Fruit fly (Drosophila melanogaster): ENCODE results near the gene Lkr.
A peak's percentile ranks its signal among the peaks of the same experiment; 100 is the strongest.

Gene Lkr

dm6 chr3L:5511959-5512358 lies 17.2 kb downstream of the Lkr start (continued):
- TF ChIP-seq CG6765 (GFP tag; optimal IDR thresholded peaks at IDR 0.05), result peak; percentile 96
- peak; percentile 63; the same call in 2 of the 3 replicates for TF ChIP-seq B-H1 (GFP tag; IDR thresholded peaks at IDR 0.05)
- TF ChIP-seq grn (GFP tag; optimal IDR thresholded peaks at IDR 0.05), result peak; percentile 83
- TF ChIP-seq fd96Cb (tag; optimal IDR thresholded peaks at IDR 0.05), result peak; percentile 51
- peak; percentile 79 for TF ChIP-seq CG7372 (GFP tag; IDR thresholded peaks at IDR 0.05)
- TF ChIP-seq CG14050 (GFP tag; IDR thresholded peaks at IDR 0.05), result peak; percentile 75; the same call in 2 of the 3 replicates
- peak; percentile 85 for TF ChIP-seq CG10147 (GFP tag; optimal IDR thresholded peaks at IDR 0.05)
- TF ChIP-seq tup (GFP tag; optimal IDR thresholded peaks at IDR 0.05), result peak; percentile 42
- peak; percentile 87 for TF ChIP-seq oc (tag; optimal IDR thresholded peaks at IDR 0.05)
- TF ChIP-seq Tbp (GFP tag; optimal IDR thresholded peaks at IDR 0.05), result no peak
- TF ChIP-seq CG13624 (GFP tag; optimal IDR thresholded peaks at IDR 0.05), result peak; percentile 92
- TF ChIP-seq zen (tag; optimal IDR thresholded peaks at IDR 0.05), result no peak
- TF ChIP-seq CG17385 (GFP tag; optimal IDR thresholded peaks at IDR 0.05), result peak; percentile 84
- TF ChIP-seq CG2116 (GFP tag; optimal IDR thresholded peaks at IDR 0.05), result peak; percentile 81
- peak; percentile 78 for TF ChIP-seq YL-1 (GFP tag; optimal IDR thresholded peaks at IDR 0.05)
- TF ChIP-seq Ada2b (GFP tag; IDR thresholded peaks at IDR 0.05), result peak; percentile 80; the same call in 1 of the 2 replicates
- peak; percentile 81 for TF ChIP-seq CG9609 (GFP tag; optimal IDR thresholded peaks at IDR 0.05)
- peak; percentile 82 for TF ChIP-seq fu2 (GFP tag; optimal IDR thresholded peaks at IDR 0.05)
- TF ChIP-seq dm (GFP tag; optimal IDR thresholded peaks at IDR 0.05), result peak; percentile 83
- peak; percentile 69 for TF ChIP-seq CG5180 (GFP tag; optimal IDR thresholded peaks at IDR 0.05)
- no peak for TF ChIP-seq kni (GFP tag; optimal IDR thresholded peaks at IDR 0.05)
- peak in 1 of 2 experiments; percentile 70 for TF ChIP-seq insv (GFP tag; optimal IDR thresholded peaks at IDR 0.05)
- no peak for TF ChIP-seq CG8765 (GFP tag; IDR thresholded peaks at IDR 0.05)
- TF ChIP-seq sob (GFP tag; IDR thresholded peaks at IDR 0.05), result peak; percentile 92
- TF ChIP-seq CG3726 (GFP tag; IDR thresholded peaks at IDR 0.05), result peak; percentile 50; the same call in 1 of the 3 replicates
- peak; percentile 64 for TF ChIP-seq pros (GFP tag; optimal IDR thresholded peaks at IDR 0.05)
- TF ChIP-seq CG12236 (GFP tag; optimal IDR thresholded peaks at IDR 0.05), result peak; percentile 89
- no peak for TF ChIP-seq CG7357 (GFP tag; IDR thresholded peaks at IDR 0.05)
- peak; percentile 84; the same call in 1 of the 2 replicates for TF ChIP-seq HLH3B (GFP tag; IDR thresholded peaks at IDR 0.05)
- no peak for TF ChIP-seq CG10565 (GFP tag; optimal IDR thresholded peaks at IDR 0.05)
- TF ChIP-seq knrl (GFP tag; IDR thresholded peaks at IDR 0.05; ENCODE audit: partially characterized antibody), result peak; percentile 55; the same call in 2 of the 3 replicates
- peak; percentile 75 for TF ChIP-seq gsb-n (tag; optimal IDR thresholded peaks at IDR 0.05)
- no peak for TF ChIP-seq ac (GFP tag; optimal IDR thresholded peaks at IDR 0.05)
- peak; percentile 90 for TF ChIP-seq Mes4 (GFP tag; optimal IDR thresholded peaks at IDR 0.05)
- TF ChIP-seq peb (GFP tag; IDR thresholded peaks at IDR 0.05), result peak; percentile 38; the same call in 1 of the 2 replicates
- TF ChIP-seq dmrt11E (tag; optimal IDR thresholded peaks at IDR 0.05), result peak; percentile 18
- TF ChIP-seq dysf (GFP tag; IDR thresholded peaks at IDR 0.05), result peak; percentile 78; the same call in 2 of the 3 replicates
- TF ChIP-seq Ptx1 (GFP tag; IDR thresholded peaks at IDR 0.05), result peak; percentile 83
- peak; percentile 83 for TF ChIP-seq CG17328 (GFP tag; IDR thresholded peaks at IDR 0.05)
- TF ChIP-seq CG8924 (tag; optimal IDR thresholded peaks at IDR 0.05), result no peak
- TF ChIP-seq Nf-YC (tag; optimal IDR thresholded peaks at IDR 0.05), result no peak
- peak; percentile 91 for TF ChIP-seq MTF-1 (GFP tag; optimal IDR thresholded peaks at IDR 0.05; ENCODE audit: borderline replicate concordance)
- TF ChIP-seq Abd-B (GFP tag; optimal IDR thresholded peaks at IDR 0.05), result peak; percentile 69
- TF ChIP-seq psq (GFP tag; optimal IDR thresholded peaks at IDR 0.05), result peak; percentile 35
- peak; percentile 37 for TF ChIP-seq Hmx (GFP tag; optimal IDR thresholded peaks at IDR 0.05)
- TF ChIP-seq CG4328 (GFP tag; optimal IDR thresholded peaks at IDR 0.05), result peak; percentile 89
- peak; percentile 90 for TF ChIP-seq CG9876 (GFP tag; optimal IDR thresholded peaks at IDR 0.05)
- TF ChIP-seq Vsx1 (GFP tag; optimal IDR thresholded peaks at IDR 0.05), result peak; percentile 92
- TF ChIP-seq Ravus (GFP tag; IDR thresholded peaks at IDR 0.05), result no peak; the same call in 1 of the 2 replicates
- TF ChIP-seq CG7928 (GFP tag; optimal IDR thresholded peaks at IDR 0.05), result peak; percentile 67
- TF ChIP-seq Dad (GFP tag; optimal IDR thresholded peaks at IDR 0.05), result peak; percentile 87

Data from whole organism, embryonic.